Fruit fly (Drosophila melanogaster) whole organism, embryonic: ENCODE data around the gene CG4839.

Experiments used
- B-H1 ChIP-seq: fragments of 200-800 bp; sonication (Bioruptor generic); IDR thresholded peaks from 3 replicates; pipeline ENCODE4 v1.3.6; 2022; ENCODE audit warnings: missing biosample characterization, missing genetic modification characterization
- CG10321 ChIP-seq: fragments of 200-800 bp; sonication (Bioruptor generic); IDR thresholded peaks from 2 replicates; pipeline ENCODE4 v1.3.6; 2022; ENCODE audit warnings: missing biosample characterization, missing genetic modification characterization
- CG10654 ChIP-seq: fragments of 200-800 bp; sonication (Bioruptor generic); optimal IDR thresholded peaks from 2 replicates; lab custom pipeline; 2016; ENCODE audit warnings: missing biosample characterization, missing genetic modification characterization
- CG11093 ChIP-seq: fragments of 200-800 bp; sonication (Bioruptor generic); IDR thresholded peaks from 3 replicates; pipeline ENCODE4 v1.3.6; 2022; ENCODE audit warnings: missing biosample characterization, missing genetic modification characterization
- CG11696 ChIP-seq: fragments of 200-800 bp; sonication (Bioruptor generic); IDR thresholded peaks from 2 replicates; pipeline ENCODE4 v1.3.6; 2022; ENCODE audit warnings: missing biosample characterization, missing genetic modification characterization
- CG13775 ChIP-seq: fragments of 200-800 bp; sonication (Bioruptor generic); optimal IDR thresholded peaks from 3 replicates; lab custom pipeline; 2017; ENCODE audit warnings: missing biosample characterization, mild to moderate bottlenecking, missing genetic modification characterization
- CG15514 ChIP-seq: fragments of 200-800 bp; sonication (Bioruptor generic); optimal IDR thresholded peaks from 3 replicates; lab custom pipeline; 2017; ENCODE audit warnings: missing biosample characterization, missing genetic modification characterization, mild to moderate bottlenecking, moderate library complexity, missing genetic modification reagents
- CG16813 ChIP-seq: fragments of 200-800 bp; sonication (Bioruptor generic); IDR thresholded peaks from 3 replicates; pipeline ENCODE4 v1.3.6; 2022; ENCODE audit warnings: missing biosample characterization, missing genetic modification characterization; ENCODE audit not compliant: partially characterized antibody
- CG17359 ChIP-seq: fragments of 200-800 bp; sonication (Bioruptor generic); optimal IDR thresholded peaks from 3 replicates; lab custom pipeline; 2018; ENCODE audit warnings: missing biosample characterization, mild to moderate bottlenecking, missing genetic modification characterization, moderate library complexity
- CG17912 ChIP-seq: fragments of 200-800 bp; sonication (Bioruptor generic); optimal IDR thresholded peaks from 2 replicates; lab custom pipeline; 2018; ENCODE audit warnings: missing biosample characterization, mild to moderate bottlenecking, missing genetic modification characterization
- CG31365 ChIP-seq: fragments of 200-800 bp; sonication (Bioruptor generic); optimal IDR thresholded peaks from 2 replicates; lab custom pipeline; 2018; ENCODE audit warnings: missing biosample characterization, mild to moderate bottlenecking, missing genetic modification characterization
- CG32532 ChIP-seq: fragments of 200-800 bp; sonication (Bioruptor generic); IDR thresholded peaks from 2 replicates; pipeline ENCODE4 v1.3.6; 2022; ENCODE audit warnings: missing biosample characterization, missing genetic modification characterization
- CG32767 ChIP-seq: fragments of 200-800 bp; sonication (Bioruptor generic); IDR thresholded peaks from 2 replicates; pipeline ENCODE4 v1.3.6; 2022; ENCODE audit warnings: missing biosample characterization, missing genetic modification characterization
- CG32772 ChIP-seq: fragments of 200-800 bp; sonication (Bioruptor generic); IDR thresholded peaks from 2 replicates; pipeline ENCODE4 v1.3.6; 2022; ENCODE audit warnings: missing biosample characterization, missing genetic modification characterization
- CG34422 ChIP-seq: fragments of 200-800 bp; sonication (Bioruptor generic); IDR thresholded peaks from 3 replicates; pipeline ENCODE4 v1.3.6; 2022; ENCODE audit warnings: missing biosample characterization, missing genetic modification characterization
- CG3995 ChIP-seq: fragments of 200-800 bp; sonication (Bioruptor generic); optimal IDR thresholded peaks from 3 replicates; lab custom pipeline; 2016; ENCODE audit warnings: missing biosample characterization, missing genetic modification characterization
- CG4360 ChIP-seq: fragments of 200-800 bp; sonication (Bioruptor generic); IDR thresholded peaks from 2 replicates; pipeline ENCODE4 v1.3.6; 2022; ENCODE audit warnings: missing biosample characterization, missing genetic modification characterization
- CG6791 ChIP-seq: fragments of 200-800 bp; sonication (Bioruptor generic); IDR thresholded peaks from 3 replicates; pipeline ENCODE4 v1.3.6; 2022; ENCODE audit warnings: missing biosample characterization, missing genetic modification characterization; ENCODE audit not compliant: partially characterized antibody
- CG9215 ChIP-seq: fragments of 200-800 bp; sonication (Bioruptor generic); IDR thresholded peaks from 2 replicates; pipeline ENCODE4 v1.3.6; 2022; ENCODE audit warnings: missing biosample characterization, missing genetic modification characterization
- CG9727 ChIP-seq: fragments of 200-800 bp; sonication (Bioruptor generic); optimal IDR thresholded peaks from 3 replicates; lab custom pipeline; 2017; ENCODE audit warnings: missing biosample characterization, mild to moderate bottlenecking, missing genetic modification characterization
- CG9876 ChIP-seq: fragments of 200-800 bp; sonication (Bioruptor generic); optimal IDR thresholded peaks from 2 replicates; lab custom pipeline; 2016; ENCODE audit warnings: missing biosample characterization, missing genetic modification characterization
- Dip2 ChIP-seq: fragments of 200-800 bp; sonication (Bioruptor generic); IDR thresholded peaks from 2 replicates; pipeline ENCODE4 v1.3.6; 2022; ENCODE audit warnings: missing biosample characterization, missing genetic modification characterization
- Dip3 ChIP-seq: fragments of 200-800 bp; sonication (Bioruptor generic); optimal IDR thresholded peaks from 3 replicates; lab custom pipeline; 2016; ENCODE audit warnings: missing biosample characterization, missing genetic modification characterization
- GATAe ChIP-seq: fragments of 200-800 bp; sonication (Bioruptor generic); conservative IDR thresholded peaks from 2 replicates; pipeline ENCODE4 v1.3.6; 2022; ENCODE audit warnings: missing biosample characterization, missing genetic modification characterization
- H15 ChIP-seq: fragments of 200-800 bp; sonication (Bioruptor generic); IDR thresholded peaks from 3 replicates; pipeline ENCODE4 v1.3.6; 2022; ENCODE audit warnings: missing biosample characterization, missing genetic modification characterization
- HHEX ChIP-seq: fragments of 200-800 bp; sonication (Bioruptor generic); optimal IDR thresholded peaks from 3 replicates; lab custom pipeline; 2017; ENCODE audit warnings: missing biosample characterization, mild to moderate bottlenecking, missing genetic modification characterization, missing genetic modification reagents
- Lim3 ChIP-seq: fragments of 200-800 bp; sonication (Bioruptor generic); IDR thresholded peaks from 2 replicates; pipeline ENCODE4 v1.3.6; 2022; ENCODE audit warnings: missing biosample characterization, missing genetic modification characterization
- Mad ChIP-seq: fragments of 200-800 bp; sonication (Bioruptor generic); optimal IDR thresholded peaks from 2 replicates; lab custom pipeline; 2016; ENCODE audit warnings: missing biosample characterization, missing genetic modification characterization
- Nf-YA ChIP-seq: fragments of 200-800 bp; sonication (Bioruptor generic); IDR thresholded peaks from 2 replicates; pipeline ENCODE4 v1.3.6; 2022; ENCODE audit warnings: missing biosample characterization, missing genetic modification characterization
- PHDP ChIP-seq: fragments of 200-800 bp; sonication (Bioruptor generic); optimal IDR thresholded peaks from 3 replicates; lab custom pipeline; 2018; ENCODE audit warnings: missing biosample characterization, mild to moderate bottlenecking, missing genetic modification characterization, moderate library complexity
- Pdp1 ChIP-seq, 2 experiments: fragments of 200-800 bp; sonication (Bioruptor generic); optimal IDR thresholded peaks; 3 replicates each; lab custom pipeline; 2016; ENCODE audit warnings: missing biosample characterization in 2 of 2, missing genetic modification characterization in 2 of 2, mild to moderate bottlenecking in 1 of 2, moderate library complexity in 1 of 2
- Poxn ChIP-seq: fragments of 200-800 bp; sonication (Bioruptor generic); IDR thresholded peaks from 2 replicates; pipeline ENCODE4 v1.3.6; 2022; ENCODE audit warnings: missing biosample characterization, missing genetic modification characterization
- Side ChIP-seq: fragments of 200-800 bp; sonication (Bioruptor generic); optimal IDR thresholded peaks from 2 replicates; lab custom pipeline; 2016; ENCODE audit warnings: missing biosample characterization, missing genetic modification characterization
- Sry-δ ChIP-seq: fragments of 200-800 bp; sonication (Bioruptor generic); optimal IDR thresholded peaks from 2 replicates; lab custom pipeline; 2016; ENCODE audit warnings: missing biosample characterization, missing genetic modification characterization
- YL-1 ChIP-seq: fragments of 200-800 bp; sonication (Bioruptor generic); optimal IDR thresholded peaks from 3 replicates; lab custom pipeline; 2017; ENCODE audit warnings: missing biosample characterization, mild to moderate bottlenecking, missing genetic modification characterization
- br ChIP-seq: fragments of >200 bp; optimal IDR thresholded peaks from 2 replicates; lab custom pipeline; 2017
- cas ChIP-seq: fragments of 200-800 bp; sonication (Bioruptor generic); IDR thresholded peaks from 2 replicates; pipeline ENCODE4 v1.3.6; 2022; ENCODE audit warnings: missing biosample characterization, missing genetic modification characterization
- chn ChIP-seq: fragments of 200-800 bp; sonication (Bioruptor generic); optimal IDR thresholded peaks from 2 replicates; lab custom pipeline; 2016; ENCODE audit warnings: missing biosample characterization, missing genetic modification characterization
- ci ChIP-seq: fragments of 200-800 bp; sonication (Bioruptor generic); IDR thresholded peaks from 3 replicates; pipeline ENCODE4 v1.3.6; 2022; ENCODE audit warnings: missing biosample characterization, missing genetic modification characterization
- dati ChIP-seq: fragments of 200-800 bp; sonication (Bioruptor generic); IDR thresholded peaks from 2 replicates; pipeline ENCODE4 v1.3.6; 2022; ENCODE audit warnings: missing biosample characterization, missing genetic modification characterization
- dimm ChIP-seq: fragments of 200-800 bp; sonication (Bioruptor generic); IDR thresholded peaks from 2 replicates; pipeline ENCODE4 v1.3.6; 2022; ENCODE audit warnings: missing biosample characterization, missing genetic modification characterization
- ind ChIP-seq: fragments of 200-800 bp; sonication (Bioruptor generic); optimal IDR thresholded peaks from 3 replicates; lab custom pipeline; 2016; ENCODE audit warnings: missing biosample characterization, missing genetic modification characterization
- kni ChIP-seq: fragments of 200-800 bp; sonication (Bioruptor generic); optimal IDR thresholded peaks from 3 replicates; lab custom pipeline; 2017; ENCODE audit warnings: mild to moderate bottlenecking, missing biosample characterization, missing genetic modification reagents, missing genetic modification characterization
- knrl ChIP-seq: fragments of 200-800 bp; sonication (Bioruptor generic); IDR thresholded peaks from 3 replicates; pipeline ENCODE4 v1.3.6; 2022; ENCODE audit warnings: missing biosample characterization, missing genetic modification characterization; ENCODE audit not compliant: partially characterized antibody
- nerfin-2 ChIP-seq: fragments of 200-800 bp; sonication (Bioruptor generic); IDR thresholded peaks from 2 replicates; pipeline ENCODE4 v1.3.6; 2022; ENCODE audit warnings: missing biosample characterization, missing genetic modification characterization; ENCODE audit not compliant: partially characterized antibody
- pho ChIP-seq: fragments of 200-800 bp; sonication (Bioruptor generic); optimal IDR thresholded peaks from 2 replicates; lab custom pipeline; 2016; ENCODE audit warnings: missing biosample characterization, missing genetic modification characterization
- pum ChIP-seq: fragments of 200-800 bp; sonication (Bioruptor generic); optimal IDR thresholded peaks from 2 replicates; lab custom pipeline; 2016; ENCODE audit warnings: missing biosample characterization, missing genetic modification characterization
- pzg ChIP-seq: fragments of 200-800 bp; sonication (Bioruptor generic); optimal IDR thresholded peaks from 3 replicates; lab custom pipeline; 2018; ENCODE audit warnings: missing biosample characterization, mild to moderate bottlenecking, missing genetic modification characterization, moderate library complexity
- scrt ChIP-seq: fragments of 200-800 bp; sonication (Bioruptor generic); optimal IDR thresholded peaks from 2 replicates; lab custom pipeline; 2018; ENCODE audit warnings: missing biosample characterization, mild to moderate bottlenecking, missing genetic modification characterization, moderate library complexity
- ssp ChIP-seq: fragments of 200-800 bp; sonication (Bioruptor generic); IDR thresholded peaks from 2 replicates; pipeline ENCODE4 v1.3.6; 2022; ENCODE audit warnings: missing biosample characterization, missing genetic modification characterization
- tll ChIP-seq, 2 experiments: fragments of 200-800 bp in 1 of 2; fragments of >200 bp in 1 of 2; sonication (Bioruptor generic) in 1 of 2; optimal IDR thresholded peaks; 2 replicates each; lab custom pipeline; 2017 to 2019; ENCODE audit warnings: missing biosample characterization in 2 of 2, missing genetic modification characterization in 2 of 2, mild to moderate bottlenecking in 1 of 2, moderate library complexity in 1 of 2
- wek ChIP-seq: fragments of 200-800 bp; sonication (Bioruptor generic); optimal IDR thresholded peaks from 3 replicates; lab custom pipeline; 2018; ENCODE audit warnings: missing biosample characterization, mild to moderate bottlenecking, missing genetic modification characterization, moderate library complexity

CG4839 gene

DNA sequence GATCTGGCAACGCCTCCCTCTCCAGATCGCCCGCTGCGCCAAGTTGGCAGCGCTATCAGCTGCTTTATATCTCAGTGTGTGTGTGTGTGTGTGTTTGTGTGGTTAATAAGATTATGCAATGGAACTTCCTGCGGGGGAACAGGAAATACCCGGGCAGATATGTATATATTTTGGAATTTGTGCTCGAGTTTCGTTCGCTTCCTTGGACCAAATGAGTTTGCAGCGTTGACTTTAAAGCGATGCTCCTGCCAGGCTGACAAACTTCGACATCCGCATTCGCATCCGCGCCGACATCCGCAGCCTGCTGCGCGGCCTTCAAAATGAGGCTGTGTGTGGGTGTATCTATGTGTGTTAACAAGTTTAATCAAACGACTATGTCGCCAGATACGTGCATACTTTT is 1.2 kb upstream of the CG4839 start (continued):
- TF ChIP-seq HHEX (peak; percentile 68), PHDP (tag; lab: Kevin White, UChicago) (no peak), CG3995 (peak; percentile 5), Dip3 (GFP tag; lab: Kevin White, UChicago) (no peak), br (lab: Kevin White, UChicago) (no peak), knrl (GFP tag; lab: Robert Waterston, UW) (no peak), CG32532 (GFP tag; lab: Robert Waterston, UW) (peak; percentile 55), Sry-δ (no peak), CG32772 (0 out of 2 replicates have a peak, but pooled peaks have one; percentile 19), tll (GFP tag; optimal IDR thresholded peaks at IDR 0.05; lab: Kevin White, UChicago) (no peak), CG13775 (GFP tag; lab: Kevin White, UChicago) (peak; percentile 53), Dip2 (GFP tag; lab: Robert Waterston, UW) (no peak), Mad (GFP tag; lab: Kevin White, UChicago) (no peak), Nf-YA (GFP tag; lab: Robert Waterston, UW) (no peak), CG11093 (no peak), CG15514 (GFP tag; lab: Kevin White, UChicago) (peak; percentile 58), scrt (GFP tag; lab: Kevin White, UChicago) (peak; percentile 52), CG6791 (no peak), H15 (GFP tag; lab: Robert Waterston, UW) (no peak), CG31365 (peak; percentile 52), wek (GFP tag; lab: Kevin White, UChicago) (no peak), CG32767 (no peak), CG9876 (GFP tag; lab: Kevin White, UChicago) (no peak), CG17912 (GFP tag; lab: Kevin White, UChicago) (no peak), ssp (no peak), CG10321 (GFP tag; lab: Robert Waterston, UW) (no peak), pum (GFP tag; lab: Kevin White, UChicago) (no peak), cas (GFP tag; lab: Robert Waterston, UW) (no peak), B-H1 (no peak), CG4360 (GFP tag; lab: Robert Waterston, UW) (no peak), dimm (no peak), nerfin-2 (GFP tag; lab: Robert Waterston, UW) (0 out of 2 replicates have a peak, but pooled peaks have one; percentile 35), pho (no peak), CG9215 (no peak), ci (no peak), CG10654 (GFP tag; lab: Kevin White, UChicago) (no peak), YL-1 (GFP tag; lab: Kevin White, UChicago) (no peak), CG34422 (GFP tag; lab: Robert Waterston, UW) (no peak), dati (no peak), CG17359 (peak; percentile 25), GATAe (GFP tag; lab: Robert Waterston, UW) (0 out of 2 replicates have a peak, but pooled peaks have one; percentile 41), Side (GFP tag; lab: Kevin White, UChicago) (peak; percentile 34), Poxn (GFP tag; lab: Robert Waterston, UW) (no peak), kni (GFP tag; lab: Kevin White, UChicago) (peak; percentile 49), CG11696 (GFP tag; lab: Robert Waterston, UW) (no peak), chn (GFP tag; lab: Kevin White, UChicago) (no peak), ind (GFP tag; lab: Kevin White, UChicago) (no peak), CG16813 (GFP tag; lab: Robert Waterston, UW) (no peak), Pdp1 (GFP tag; optimal IDR thresholded peaks at IDR 0.05; lab: Kevin White, UChicago) (peak in 1 of 2 experiments; percentile 99), pzg (GFP tag; lab: Kevin White, UChicago) (peak; percentile 16), Lim3 (GFP tag; lab: Robert Waterston, UW) (no peak), CG9727 (GFP tag; lab: Kevin White, UChicago) (peak; percentile 48)
